Worm (Caenorhabditis elegans): ENCODE results near the gene egl-46.

DNA sequence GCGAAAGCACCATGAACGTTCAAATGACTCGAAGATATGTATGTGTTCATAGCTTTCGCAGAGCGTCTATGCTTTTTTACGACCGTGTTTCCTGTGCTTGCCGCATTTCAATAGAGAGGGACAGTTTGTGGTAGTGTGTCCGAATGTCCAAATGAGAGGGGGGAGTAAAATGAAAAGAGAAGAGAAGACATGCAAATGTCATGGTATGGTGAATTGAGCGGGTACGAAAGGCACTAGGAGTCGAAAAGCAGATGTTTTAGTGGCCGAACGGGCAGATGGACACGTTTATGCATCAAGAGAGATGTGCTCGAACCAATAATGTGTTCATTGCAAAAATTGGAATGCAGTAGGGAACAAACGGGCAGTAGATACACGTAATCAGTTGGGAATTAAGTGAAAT, 4.1 kb upstream of the egl-46 start:
- no peak for TF ChIP-seq ces-1 (GFP tag; optimal IDR thresholded peaks at IDR 0.05)
- no peak for TF ChIP-seq ztf-11 (tag; optimal IDR thresholded peaks at IDR 0.05)
- TF ChIP-seq lin-13 (tag; optimal IDR thresholded peaks at IDR 0.05), result no peak
- no peak for TF ChIP-seq ceh-43 (GFP tag; optimal IDR thresholded peaks at IDR 0.05)

Measured in whole organism, mixed stage, embryonic.